Worm (Caenorhabditis elegans): ENCODE results near the gene prx-2.
A peak's percentile ranks its signal among the peaks of the same experiment; 100 is the strongest.

prx-2 gene

ce11 chrIV:11631750-11632149 lies 12.2 kb upstream of the prx-2 start, which contains the start of gene F58B3.4:
F58B3.4 (minus strand) TSS chrIV:11631850.
- TF ChIP-seq him-1 (tag; optimal IDR thresholded peaks at IDR 0.05), result no peak
- TF ChIP-seq W03F9.2 (tag; optimal IDR thresholded peaks at IDR 0.05), result no peak

- no peak for TF ChIP-seq him-1 (tag; optimal IDR thresholded peaks at IDR 0.05)
- TF ChIP-seq dao-5 (tag; optimal IDR thresholded peaks at IDR 0.05), result no peak
- peak; percentile 66 for TF ChIP-seq W03F9.2 (tag; optimal IDR thresholded peaks at IDR 0.05)
Measured at ce11 chrIV:11635437-11636408, 8.2 kb upstream of the prx-2 start, which contains the start of gene mars-1. mars-1 (minus strand) TSS chrIV:11635487.

- no peak for TF ChIP-seq W03F9.2 (tag; optimal IDR thresholded peaks at IDR 0.05)
- TF ChIP-seq him-1 (tag; optimal IDR thresholded peaks at IDR 0.05), result no peak
- no peak for TF ChIP-seq dao-5 (tag; optimal IDR thresholded peaks at IDR 0.05)
Measured at ce11 chrIV:11636409-11636723, 7.6 kb upstream of the prx-2 start, which contains the start of gene F58B3.6. F58B3.6 (plus strand) TSS chrIV:11636648.

- TF ChIP-seq dao-5 (tag; optimal IDR thresholded peaks at IDR 0.05) (no peak), him-1 (tag; optimal IDR thresholded peaks at IDR 0.05) (no peak), W03F9.2 (tag; optimal IDR thresholded peaks at IDR 0.05) (no peak)
Measured at ce11 chrIV:11638016-11638415, 5.9 kb upstream of the prx-2 start, which contains the start of gene rbm-17. rbm-17 (plus strand) TSS chrIV:11638316.

- TF ChIP-seq him-1 (tag; optimal IDR thresholded peaks at IDR 0.05), result no peak
- no peak for TF ChIP-seq dao-5 (tag; optimal IDR thresholded peaks at IDR 0.05)
- TF ChIP-seq W03F9.2 (tag; optimal IDR thresholded peaks at IDR 0.05), result no peak
Measured at ce11 chrIV:11640915-11641314, 3.0 kb upstream of the prx-2 start, which contains the start of gene ttr-50. ttr-50 (minus strand) TSS chrIV:11641015.

ce11 chrIV:11641802-11642201 lies 2.1 kb upstream of the prx-2 start, which contains the start of gene ZK809.1:
ZK809.1 (plus strand) TSS chrIV:11642102.
- TF ChIP-seq dao-5 (tag; optimal IDR thresholded peaks at IDR 0.05), result no peak
- TF ChIP-seq W03F9.2 (tag; optimal IDR thresholded peaks at IDR 0.05), result no peak
- TF ChIP-seq him-1 (tag; optimal IDR thresholded peaks at IDR 0.05), result no peak

ce11 chrIV:11644705-11645104 lies 776 bp downstream of the prx-2 start:
- TF ChIP-seq him-1 (tag; optimal IDR thresholded peaks at IDR 0.05), result no peak
- TF ChIP-seq dao-5 (tag; optimal IDR thresholded peaks at IDR 0.05), result no peak
- no peak for TF ChIP-seq W03F9.2 (tag; optimal IDR thresholded peaks at IDR 0.05)

- TF ChIP-seq W03F9.2 (tag; optimal IDR thresholded peaks at IDR 0.05) (no peak), dao-5 (tag; optimal IDR thresholded peaks at IDR 0.05) (no peak), him-1 (tag; optimal IDR thresholded peaks at IDR 0.05) (no peak)
Measured at ce11 chrIV:11645354-11645753, 1.4 kb downstream of the prx-2 start.

- TF ChIP-seq dao-5 (tag; optimal IDR thresholded peaks at IDR 0.05) (no peak), him-1 (tag; optimal IDR thresholded peaks at IDR 0.05) (no peak), W03F9.2 (tag; optimal IDR thresholded peaks at IDR 0.05) (no peak)
Measured at ce11 chrIV:11646908-11647307, 3.0 kb downstream of the prx-2 start.

ce11 chrIV:11649031-11649430 lies 5.1 kb downstream of the prx-2 start, which contains the start of gene ZK809.8:
ZK809.8 (minus strand) TSS chrIV:11649064.
- TF ChIP-seq him-1 (tag; optimal IDR thresholded peaks at IDR 0.05), result no peak
- TF ChIP-seq W03F9.2 (tag; optimal IDR thresholded peaks at IDR 0.05), result no peak
- TF ChIP-seq dao-5 (tag; optimal IDR thresholded peaks at IDR 0.05), result no peak

ce11 chrIV:11650344-11650743 lies 6.4 kb downstream of the prx-2 start:
- TF ChIP-seq W03F9.2 (tag; optimal IDR thresholded peaks at IDR 0.05) (no peak), dao-5 (tag; optimal IDR thresholded peaks at IDR 0.05) (no peak), him-1 (tag; optimal IDR thresholded peaks at IDR 0.05) (no peak)

- TF ChIP-seq dao-5 (tag; optimal IDR thresholded peaks at IDR 0.05) (no peak), him-1 (tag; optimal IDR thresholded peaks at IDR 0.05) (no peak), W03F9.2 (tag; optimal IDR thresholded peaks at IDR 0.05) (no peak)
Measured at ce11 chrIV:11651965-11652453, 8.1 kb downstream of the prx-2 start, which contains the start of the genes acl-3 and ndub-6. acl-3 (minus strand) TSS chrIV:11652023. ndub-6 (plus strand) TSS chrIV:11652403.

- no peak for TF ChIP-seq dao-5 (tag; optimal IDR thresholded peaks at IDR 0.05)
- no peak for TF ChIP-seq W03F9.2 (tag; optimal IDR thresholded peaks at IDR 0.05)
- no peak for TF ChIP-seq him-1 (tag; optimal IDR thresholded peaks at IDR 0.05)
Measured at ce11 chrIV:11655370-11655769, 11.4 kb downstream of the prx-2 start, which contains the start of gene ent-1. ent-1 (minus strand) TSS chrIV:11655470.
